Worm (Caenorhabditis elegans) whole organism, midembryonic: ENCODE data around the gene Y116A8C.24.

Source experiments
- T22C8.4 ChIP-seq: fragments of 200-800 bp; sonication (Bioruptor generic); IDR thresholded peaks from 2 replicates; pipeline ENCODE4 v1.3.6; 2022; ENCODE audit warnings: missing genetic modification characterization, missing compliant biosample characterization
- cog-1 ChIP-seq: sonication (generic microtip); optimal IDR thresholded peaks from 2 replicates; lab custom pipeline; 2016; ENCODE audit warnings: missing genetic modification characterization, missing compliant biosample characterization
- flt-1 ChIP-seq: fragments of 200-800 bp; sonication (Bioruptor generic); IDR thresholded peaks from 2 replicates; pipeline ENCODE4 v1.3.6; 2022; ENCODE audit warnings: missing genetic modification characterization, missing compliant biosample characterization
- klf-2 ChIP-seq: fragments of 200-800 bp; sonication (Bioruptor generic); conservative IDR thresholded peaks from 2 replicates; pipeline ENCODE4 v1.3.6; 2022; ENCODE audit warnings: missing genetic modification reagents, missing genetic modification characterization, missing compliant biosample characterization
- med-1 ChIP-seq: sonication (generic microtip); optimal IDR thresholded peaks from 2 replicates; lab custom pipeline; 2017; ENCODE audit warnings: missing genetic modification characterization, mild to moderate bottlenecking, missing compliant biosample characterization, antibody characterized with exemption, missing genetic modification reagents; ENCODE audit not compliant: insufficient read depth
- ref-1 ChIP-seq: fragments of 200-800 bp; sonication (Bioruptor generic); conservative IDR thresholded peaks from 2 replicates; pipeline ENCODE4 v1.3.6; 2022; ENCODE audit warnings: missing genetic modification reagents, missing genetic modification characterization, missing compliant biosample characterization
- tab-1 ChIP-seq: fragments of 200-800 bp; sonication (Bioruptor generic); IDR thresholded peaks from 2 replicates; pipeline ENCODE4 v1.3.6; 2022; ENCODE audit warnings: missing genetic modification characterization, missing compliant biosample characterization
- ztf-23 ChIP-seq: fragments of 200-800 bp; sonication (Bioruptor generic); IDR thresholded peaks from 2 replicates; pipeline ENCODE4 v1.3.6; 2022; ENCODE audit warnings: missing genetic modification reagents, missing genetic modification characterization, missing compliant biosample characterization
- ztf-29 ChIP-seq: fragments of 200-800 bp; sonication (Bioruptor generic); IDR thresholded peaks from 2 replicates; pipeline ENCODE4 v1.3.6; 2022; ENCODE audit warnings: missing genetic modification reagents, missing genetic modification characterization, missing compliant biosample characterization

Gene Y116A8C.24

DNA sequence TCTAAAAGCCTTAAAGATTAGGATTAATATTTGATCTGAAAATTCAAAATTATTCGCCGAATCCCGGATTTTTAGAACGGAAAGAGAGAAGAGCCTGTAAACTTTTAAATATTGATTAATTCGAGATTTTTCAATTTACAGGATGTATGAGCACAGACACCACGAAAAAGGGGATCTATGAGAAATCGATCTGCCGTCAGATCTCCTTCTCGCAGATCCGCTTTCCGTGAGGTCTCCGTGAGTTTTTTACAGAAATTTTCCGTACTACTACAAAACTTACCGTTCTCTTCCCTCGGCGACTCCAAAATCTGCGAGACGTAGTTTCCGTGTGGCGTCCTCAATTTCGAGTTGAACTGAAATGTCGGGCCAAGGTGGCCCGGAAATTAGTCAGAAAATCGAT lies 37.5 kb upstream of the Y116A8C.24 start:
- 0 out of 2 replicates have a peak, but pooled peaks have one; percentile 33 for TF ChIP-seq ztf-23 (GFP tag; lab: Robert Waterston, UW)
- 0 out of 2 replicates have a peak, but pooled peaks have one; percentile 51 for TF ChIP-seq klf-2 (GFP tag; lab: Robert Waterston, UW)
- TF ChIP-seq T22C8.4 (GFP tag; lab: Robert Waterston, UW), result peak; percentile 39; the same call in 1 of the 2 replicates
- TF ChIP-seq ztf-29 (GFP tag; lab: Robert Waterston, UW), result no peak
- TF ChIP-seq flt-1 (GFP tag; lab: Robert Waterston, UW), result peak; percentile 78
- TF ChIP-seq med-1 (GFP tag; lab: Kevin White, UChicago), result no peak

DNA sequence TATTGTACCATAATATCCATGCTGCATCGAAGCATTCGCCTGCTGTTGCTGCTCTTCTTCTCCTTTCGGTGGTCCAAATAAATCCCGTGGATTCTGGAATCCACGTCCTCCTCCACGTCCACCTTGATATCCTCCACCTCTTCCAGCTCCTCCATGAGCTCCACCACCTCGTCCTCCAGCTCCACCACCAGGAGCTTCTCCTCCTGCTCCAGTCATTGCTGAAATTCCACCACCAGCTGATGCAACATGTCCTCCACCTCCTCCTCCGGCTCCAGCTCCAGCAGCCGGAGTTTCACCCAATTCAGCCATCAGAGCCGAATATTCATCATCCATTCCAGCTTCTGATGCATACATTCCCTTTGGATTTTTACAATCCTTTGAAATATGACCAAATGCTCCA lies 34.9 kb upstream of the Y116A8C.24 start:
- TF ChIP-seq tab-1 (GFP tag; lab: Robert Waterston, UW), result no peak
- no peak for TF ChIP-seq klf-2 (GFP tag; lab: Robert Waterston, UW)
- TF ChIP-seq ztf-29 (GFP tag; lab: Robert Waterston, UW), result no peak
- TF ChIP-seq T22C8.4 (GFP tag; lab: Robert Waterston, UW), result no peak
- TF ChIP-seq flt-1 (GFP tag; lab: Robert Waterston, UW), result no peak

- TF ChIP-seq T22C8.4 (GFP tag; lab: Robert Waterston, UW) (no peak), med-1 (GFP tag; lab: Kevin White, UChicago) (no peak), cog-1 (no peak), ztf-23 (GFP tag; lab: Robert Waterston, UW) (no peak), ztf-29 (GFP tag; lab: Robert Waterston, UW) (no peak), ref-1 (GFP tag; lab: Robert Waterston, UW) (no peak), klf-2 (GFP tag; lab: Robert Waterston, UW) (no peak), flt-1 (GFP tag; lab: Robert Waterston, UW) (no peak), tab-1 (GFP tag; lab: Robert Waterston, UW) (no peak)
These were observed 33.6 kb upstream of the Y116A8C.24 start for ce11 chrIV:17104157-17104872.

DNA sequence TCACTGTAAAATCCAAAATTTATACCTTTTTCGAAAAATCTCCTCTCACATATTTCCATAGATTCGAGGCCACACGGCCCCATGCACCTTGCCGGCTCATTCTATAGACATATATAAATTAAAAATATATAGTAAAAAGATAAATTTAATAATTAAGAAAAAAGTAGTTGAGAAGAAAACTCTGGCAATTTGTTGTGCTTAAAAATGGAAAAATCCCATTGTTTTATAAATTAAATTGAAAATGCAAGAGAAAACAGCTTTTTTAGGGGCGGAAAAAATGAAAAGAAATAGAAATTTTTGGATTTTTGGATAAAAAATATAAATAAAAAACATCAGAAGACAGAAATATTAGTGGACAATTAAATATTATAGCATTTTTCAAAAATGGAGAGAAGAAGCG lies 32.9 kb upstream of the Y116A8C.24 start, which contains the start of gene Y116A8C.30:
TSS of gene Y116A8C.30 (minus strand) at position 101 of the 400 bp plus-strand sequence.
- TF ChIP-seq klf-2 (GFP tag; lab: Robert Waterston, UW) (no peak), ztf-29 (GFP tag; lab: Robert Waterston, UW) (no peak), flt-1 (GFP tag; lab: Robert Waterston, UW) (no peak), ref-1 (GFP tag; lab: Robert Waterston, UW) (no peak), T22C8.4 (GFP tag; lab: Robert Waterston, UW) (no peak), cog-1 (no peak), ztf-23 (GFP tag; lab: Robert Waterston, UW) (no peak), med-1 (GFP tag; lab: Kevin White, UChicago) (no peak), tab-1 (GFP tag; lab: Robert Waterston, UW) (no peak)

- TF ChIP-seq ztf-23 (GFP tag; lab: Robert Waterston, UW) (no peak), med-1 (GFP tag; lab: Kevin White, UChicago) (no peak), cog-1 (no peak), ztf-29 (GFP tag; lab: Robert Waterston, UW) (no peak), flt-1 (GFP tag; lab: Robert Waterston, UW) (no peak), ref-1 (GFP tag; lab: Robert Waterston, UW) (no peak), tab-1 (GFP tag; lab: Robert Waterston, UW) (no peak), klf-2 (GFP tag; lab: Robert Waterston, UW) (no peak), T22C8.4 (GFP tag; lab: Robert Waterston, UW) (no peak)
These were observed 32.4 kb upstream of the Y116A8C.24 start for ce11 chrIV:17103116-17103515.

DNA sequence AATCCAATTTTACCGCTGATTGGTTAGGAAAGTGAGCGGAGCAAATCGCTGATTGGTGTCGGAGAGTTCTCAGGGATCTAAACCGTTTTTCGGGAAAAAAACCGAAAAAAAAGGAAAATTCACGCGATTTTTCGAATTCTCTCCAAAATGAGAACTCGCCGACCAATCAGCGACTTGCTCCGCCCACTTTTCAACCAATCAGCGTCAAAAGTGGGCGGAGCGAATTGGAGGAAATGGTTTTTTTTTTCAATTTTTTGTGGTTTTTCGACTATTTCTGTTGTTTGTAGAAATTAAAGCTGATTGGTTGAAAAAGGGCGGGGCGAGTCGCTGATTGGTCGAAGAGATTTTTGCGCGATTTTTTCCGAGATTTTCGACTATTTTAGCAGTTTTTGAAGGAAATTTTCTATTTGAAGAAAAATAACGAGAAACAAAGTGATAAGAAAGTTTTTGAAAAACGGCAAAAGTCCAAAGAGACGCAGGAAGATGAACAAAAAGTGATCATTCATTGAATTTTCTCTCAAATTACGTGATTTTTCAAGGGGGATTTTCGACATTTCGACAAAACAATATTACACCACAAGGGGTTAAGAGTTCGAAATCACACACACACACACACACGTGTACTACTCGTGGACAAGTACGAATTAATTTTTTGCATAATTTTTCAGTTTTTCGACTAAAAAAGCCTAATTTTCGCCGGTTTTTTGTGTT lies 30.1 kb upstream of the Y116A8C.24 start:
- TF ChIP-seq flt-1 (GFP tag; lab: Robert Waterston, UW) (no peak), med-1 (GFP tag; lab: Kevin White, UChicago) (no peak), cog-1 (no peak), klf-2 (GFP tag; lab: Robert Waterston, UW) (no peak), tab-1 (GFP tag; lab: Robert Waterston, UW) (no peak), T22C8.4 (GFP tag; lab: Robert Waterston, UW) (no peak), ref-1 (GFP tag; lab: Robert Waterston, UW) (no peak), ztf-29 (GFP tag; lab: Robert Waterston, UW) (no peak), ztf-23 (GFP tag; lab: Robert Waterston, UW) (no peak)

DNA sequence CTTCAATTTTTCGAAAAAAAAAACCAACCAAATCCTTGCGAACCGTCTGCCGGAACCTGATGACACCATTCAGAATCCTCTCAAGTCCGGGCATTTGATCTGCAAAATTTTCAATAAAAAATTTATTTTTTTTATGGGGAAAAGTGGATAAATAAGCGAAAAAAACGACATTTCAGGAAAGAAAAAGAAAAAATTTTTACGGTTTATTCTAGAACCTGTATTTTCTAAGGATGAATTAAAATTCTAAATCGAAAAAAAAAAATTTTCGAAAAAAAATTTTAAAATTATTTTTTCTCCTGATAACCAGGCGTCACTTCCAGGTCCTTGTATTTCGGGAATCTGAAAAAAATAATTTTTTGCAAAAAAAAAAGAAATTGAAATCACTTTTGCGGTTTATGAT lies 29.5 kb upstream of the Y116A8C.24 start, which contains the start of gene bca-2:
TSS of gene bca-2 (minus strand) at position 101 of the 400 bp plus-strand sequence.
- TF ChIP-seq ztf-23 (GFP tag; lab: Robert Waterston, UW), result no peak
- no peak for TF ChIP-seq tab-1 (GFP tag; lab: Robert Waterston, UW)
- TF ChIP-seq cog-1, result no peak
- TF ChIP-seq ztf-29 (GFP tag; lab: Robert Waterston, UW), result no peak
- no peak for TF ChIP-seq ref-1 (GFP tag; lab: Robert Waterston, UW)
- TF ChIP-seq med-1 (GFP tag; lab: Kevin White, UChicago), result no peak
- no peak for TF ChIP-seq T22C8.4 (GFP tag; lab: Robert Waterston, UW)
- TF ChIP-seq klf-2 (GFP tag; lab: Robert Waterston, UW), result no peak
- TF ChIP-seq flt-1 (GFP tag; lab: Robert Waterston, UW), result no peak

DNA sequence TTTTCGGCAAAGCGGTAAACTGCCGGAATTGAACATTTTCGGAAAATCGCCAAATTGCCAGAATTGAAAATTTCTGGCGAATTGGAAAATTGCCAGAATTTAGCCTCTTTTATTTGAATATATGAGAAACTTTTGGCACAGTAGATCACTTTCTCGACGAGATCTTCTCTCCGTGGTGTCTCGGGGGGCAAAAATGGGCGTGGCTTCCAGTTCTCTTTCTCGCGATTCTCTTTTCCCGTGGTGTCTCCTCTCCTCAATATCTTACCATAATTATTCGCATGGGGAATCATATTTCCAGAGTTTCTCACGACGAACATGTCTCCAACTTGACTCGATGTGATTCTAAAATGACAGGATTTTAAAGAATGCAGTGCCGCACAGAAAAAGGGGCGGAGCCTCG lies 28.4 kb upstream of the Y116A8C.24 start:
- TF ChIP-seq ztf-23 (GFP tag; lab: Robert Waterston, UW) (no peak), klf-2 (GFP tag; lab: Robert Waterston, UW) (0 out of 2 replicates have a peak, but pooled peaks have one; percentile 3), ref-1 (GFP tag; lab: Robert Waterston, UW) (0 out of 2 replicates have a peak, but pooled peaks have one; percentile 23)
